Fruit fly (Drosophila melanogaster) whole organism, embryonic: Measurements from ENCODE around the gene Eip75B.

Experiments
- Abd-B ChIP-seq: fragments of 200-800 bp; sonication (Bioruptor generic); optimal IDR thresholded peaks from 2 replicates; lab custom pipeline; 2018; ENCODE audit warnings: missing biosample characterization, mild to moderate bottlenecking, missing genetic modification characterization, moderate library complexity
- Atf6 ChIP-seq: fragments of 200-800 bp; sonication (Bioruptor generic); IDR thresholded peaks from 2 replicates; pipeline ENCODE4 v1.3.6; 2022; ENCODE audit warnings: missing biosample characterization, missing genetic modification characterization
- CG10209 ChIP-seq: fragments of 200-800 bp; sonication (Bioruptor generic); optimal IDR thresholded peaks from 3 replicates; lab custom pipeline; 2017; ENCODE audit warnings: missing biosample characterization, mild to moderate bottlenecking, missing genetic modification characterization, missing genetic modification reagents
- CG11247 ChIP-seq: fragments of 200-800 bp; sonication (Bioruptor generic); IDR thresholded peaks from 2 replicates; pipeline ENCODE4 v1.3.6; 2022; ENCODE audit warnings: missing biosample characterization, missing genetic modification characterization
- CG11723 ChIP-seq: fragments of 200-800 bp; sonication (Bioruptor generic); optimal IDR thresholded peaks from 2 replicates; lab custom pipeline; 2017; ENCODE audit warnings: missing biosample characterization, mild to moderate bottlenecking, missing genetic modification characterization
- CG12155 ChIP-seq: fragments of 200-800 bp; sonication (Bioruptor generic); optimal IDR thresholded peaks from 3 replicates; lab custom pipeline; 2016; ENCODE audit warnings: missing biosample characterization, missing genetic modification characterization
- CG12299 ChIP-seq: fragments of 200-800 bp; sonication (Bioruptor generic); optimal IDR thresholded peaks from 2 replicates; lab custom pipeline; 2018; ENCODE audit warnings: missing biosample characterization, mild to moderate bottlenecking, missing genetic modification characterization
- CG12942 ChIP-seq: fragments of 200-800 bp; sonication (Bioruptor generic); optimal IDR thresholded peaks from 3 replicates; lab custom pipeline; 2016; ENCODE audit warnings: missing biosample characterization, missing genetic modification characterization
- CG1792 ChIP-seq: fragments of 200-800 bp; sonication (Bioruptor generic); optimal IDR thresholded peaks from 2 replicates; lab custom pipeline; 2016; ENCODE audit warnings: missing biosample characterization, missing genetic modification characterization
- CG2875 ChIP-seq: fragments of 200-800 bp; sonication (Bioruptor generic); optimal IDR thresholded peaks from 2 replicates; lab custom pipeline; 2017; ENCODE audit warnings: missing biosample characterization, mild to moderate bottlenecking, missing genetic modification characterization, missing genetic modification reagents
- CG32772 ChIP-seq: fragments of 200-800 bp; sonication (Bioruptor generic); IDR thresholded peaks from 2 replicates; pipeline ENCODE4 v1.3.6; 2022; ENCODE audit warnings: missing biosample characterization, missing genetic modification characterization
- CG6854 ChIP-seq: fragments of 200-800 bp; sonication (Bioruptor generic); optimal IDR thresholded peaks from 3 replicates; lab custom pipeline; 2017; ENCODE audit warnings: missing biosample characterization, mild to moderate bottlenecking, missing genetic modification characterization
- CG8281 ChIP-seq: fragments of 200-800 bp; sonication (Bioruptor generic); optimal IDR thresholded peaks from 2 replicates; lab custom pipeline; 2018; ENCODE audit warnings: missing biosample characterization, mild to moderate bottlenecking, missing genetic modification characterization, moderate library complexity
- CG8478 ChIP-seq: fragments of >200 bp; optimal IDR thresholded peaks from 2 replicates; lab custom pipeline; 2018
- CG9215 ChIP-seq: fragments of 200-800 bp; sonication (Bioruptor generic); IDR thresholded peaks from 2 replicates; pipeline ENCODE4 v1.3.6; 2022; ENCODE audit warnings: missing biosample characterization, missing genetic modification characterization
- CG9727 ChIP-seq: fragments of 200-800 bp; sonication (Bioruptor generic); optimal IDR thresholded peaks from 3 replicates; lab custom pipeline; 2017; ENCODE audit warnings: missing biosample characterization, mild to moderate bottlenecking, missing genetic modification characterization
- Dad ChIP-seq: fragments of 200-800 bp; sonication (Bioruptor generic); optimal IDR thresholded peaks from 3 replicates; lab custom pipeline; 2016; ENCODE audit warnings: missing biosample characterization, missing genetic modification characterization
- Dref ChIP-seq: fragments of 200-800 bp; sonication (Bioruptor generic); IDR thresholded peaks from 2 replicates; pipeline ENCODE4 v1.3.6; 2022; ENCODE audit warnings: missing biosample characterization, missing genetic modification characterization
- Eip74EF ChIP-seq, 2 experiments: fragments of 200-800 bp in 1 of 2; fragments of >200 bp in 1 of 2; sonication (Bioruptor generic) in 1 of 2; optimal IDR thresholded peaks; 2 replicates each; lab custom pipeline; 2017 to 2019; ENCODE audit warnings: missing biosample characterization in 2 of 2, missing genetic modification characterization in 2 of 2, mild to moderate bottlenecking in 1 of 2, moderate library complexity in 1 of 2
- HLH3B ChIP-seq: fragments of 200-800 bp; sonication (Bioruptor generic); IDR thresholded peaks from 2 replicates; pipeline ENCODE4 v1.3.6; 2022; ENCODE audit warnings: missing biosample characterization, missing genetic modification characterization
- Hey ChIP-seq: fragments of 200-800 bp; sonication (Bioruptor generic); optimal IDR thresholded peaks from 3 replicates; lab custom pipeline; 2018; ENCODE audit warnings: missing biosample characterization, mild to moderate bottlenecking, missing genetic modification characterization
- HmgZ ChIP-seq: fragments of 200-800 bp; sonication (Bioruptor generic); optimal IDR thresholded peaks from 2 replicates; lab custom pipeline; 2018; ENCODE audit warnings: missing biosample characterization, mild to moderate bottlenecking, missing genetic modification characterization
- Kr ChIP-seq: fragments of 200-800 bp; sonication (Bioruptor generic); optimal IDR thresholded peaks from 2 replicates; lab custom pipeline; 2017; ENCODE audit warnings: missing biosample characterization, mild to moderate bottlenecking, missing genetic modification characterization
- Oaz ChIP-seq: fragments of 200-800 bp; sonication (Bioruptor generic); IDR thresholded peaks from 2 replicates; pipeline ENCODE4 v1.3.6; 2022; ENCODE audit warnings: missing biosample characterization, missing genetic modification characterization
- Poxn ChIP-seq: fragments of 200-800 bp; sonication (Bioruptor generic); IDR thresholded peaks from 2 replicates; pipeline ENCODE4 v1.3.6; 2022; ENCODE audit warnings: missing biosample characterization, missing genetic modification characterization
- Ssrp ChIP-seq: fragments of 200-800 bp; sonication (Bioruptor generic); optimal IDR thresholded peaks from 2 replicates; lab custom pipeline; 2018; ENCODE audit warnings: missing biosample characterization, mild to moderate bottlenecking, missing genetic modification characterization, moderate library complexity
- Xbp1 ChIP-seq: fragments of 200-800 bp; sonication (Bioruptor generic); optimal IDR thresholded peaks from 3 replicates; lab custom pipeline; 2016; ENCODE audit warnings: missing biosample characterization, mild to moderate bottlenecking, missing genetic modification characterization
- az2 ChIP-seq: fragments of 200-800 bp; sonication (Bioruptor generic); optimal IDR thresholded peaks from 3 replicates; lab custom pipeline; 2016; ENCODE audit warnings: missing biosample characterization, missing genetic modification characterization
- bab2 ChIP-seq: fragments of 200-800 bp; sonication (Bioruptor generic); optimal IDR thresholded peaks from 2 replicates; lab custom pipeline; 2016; ENCODE audit warnings: missing biosample characterization, missing genetic modification characterization
- cato ChIP-seq: fragments of 200-800 bp; sonication (Bioruptor generic); optimal IDR thresholded peaks from 2 replicates; lab custom pipeline; 2016; ENCODE audit warnings: missing biosample characterization, missing genetic modification characterization, borderline replicate concordance
- crc ChIP-seq: fragments of 200-800 bp; sonication (Bioruptor generic); optimal IDR thresholded peaks from 2 replicates; lab custom pipeline; 2016; ENCODE audit warnings: missing biosample characterization, missing genetic modification characterization
- crp ChIP-seq, 2 experiments: fragments of 200-800 bp; sonication (Bioruptor generic); optimal IDR thresholded peaks; 2 replicates in 1 of 2; 3 replicates in 1 of 2; lab custom pipeline; 2017; ENCODE audit warnings: missing biosample characterization in 2 of 2, missing genetic modification characterization in 2 of 2, mild to moderate bottlenecking in 1 of 2, moderate library complexity in 1 of 2
- dati ChIP-seq: fragments of 200-800 bp; sonication (Bioruptor generic); IDR thresholded peaks from 2 replicates; pipeline ENCODE4 v1.3.6; 2022; ENCODE audit warnings: missing biosample characterization, missing genetic modification characterization
- dimm ChIP-seq: fragments of 200-800 bp; sonication (Bioruptor generic); IDR thresholded peaks from 2 replicates; pipeline ENCODE4 v1.3.6; 2022; ENCODE audit warnings: missing biosample characterization, missing genetic modification characterization
- esg ChIP-seq: fragments of 200-800 bp; sonication (Bioruptor generic); conservative IDR thresholded peaks from 2 replicates; pipeline ENCODE4 v1.3.6; 2022; ENCODE audit warnings: missing biosample characterization, missing genetic modification characterization
- eyg ChIP-seq: fragments of 200-800 bp; sonication (Bioruptor generic); optimal IDR thresholded peaks from 3 replicates; lab custom pipeline; 2016; ENCODE audit warnings: missing biosample characterization, missing genetic modification characterization
- gt ChIP-seq: fragments of 200-800 bp; sonication (Bioruptor generic); IDR thresholded peaks from 2 replicates; pipeline ENCODE4 v1.3.6; 2022; ENCODE audit warnings: missing biosample characterization, missing genetic modification characterization
- hb ChIP-seq: fragments of 200-800 bp; sonication (Bioruptor generic); IDR thresholded peaks from 3 replicates; pipeline ENCODE4 v1.3.6; 2022; ENCODE audit warnings: missing biosample characterization, missing genetic modification characterization; ENCODE audit not compliant: partially characterized antibody
- jing ChIP-seq: fragments of 200-800 bp; sonication (Bioruptor generic); optimal IDR thresholded peaks from 2 replicates; lab custom pipeline; 2018; ENCODE audit warnings: missing biosample characterization, mild to moderate bottlenecking, missing genetic modification characterization
- nerfin-1 ChIP-seq: fragments of 200-800 bp; sonication (Bioruptor generic); optimal IDR thresholded peaks from 3 replicates; lab custom pipeline; 2019; ENCODE audit warnings: missing biosample characterization, mild to moderate bottlenecking, missing genetic modification characterization, moderate library complexity
- nmo ChIP-seq: fragments of 200-800 bp; sonication (Bioruptor generic); optimal IDR thresholded peaks from 2 replicates; lab custom pipeline; 2018; ENCODE audit warnings: missing biosample characterization, mild to moderate bottlenecking, missing genetic modification characterization, moderate library complexity
- onecut ChIP-seq: fragments of 200-800 bp; sonication (Bioruptor generic); IDR thresholded peaks from 2 replicates; pipeline ENCODE4 v1.3.6; 2022; ENCODE audit warnings: missing biosample characterization, missing genetic modification characterization
- pnt ChIP-seq: fragments of 200-800 bp; sonication (Bioruptor generic); optimal IDR thresholded peaks from 3 replicates; lab custom pipeline; 2016; ENCODE audit warnings: missing biosample characterization, missing genetic modification characterization
- so ChIP-seq: fragments of 200-800 bp; sonication (Bioruptor generic); IDR thresholded peaks from 3 replicates; pipeline ENCODE4 v1.3.6; 2022; ENCODE audit warnings: missing biosample characterization, missing genetic modification characterization
- sqz ChIP-seq: fragments of 200-800 bp; sonication (Bioruptor generic); optimal IDR thresholded peaks from 3 replicates; lab custom pipeline; 2018; ENCODE audit warnings: missing biosample characterization, mild to moderate bottlenecking, missing genetic modification characterization
- sug ChIP-seq: fragments of 200-800 bp; optimal IDR thresholded peaks from 2 replicates; lab custom pipeline; 2019; ENCODE audit warnings: missing biosample characterization, mild to moderate bottlenecking, missing genetic modification characterization, moderate library complexity
- twi ChIP-seq: fragments of 200-800 bp; optimal IDR thresholded peaks from 2 replicates; lab custom pipeline; 2019; ENCODE audit warnings: missing biosample characterization, mild to moderate bottlenecking, missing genetic modification characterization, moderate library complexity
- yki ChIP-seq: fragments of >200 bp; optimal IDR thresholded peaks from 3 replicates; lab custom pipeline; 2018
- zen2 ChIP-seq: fragments of 200-800 bp; sonication (Bioruptor generic); IDR thresholded peaks from 3 replicates; pipeline ENCODE4 v1.3.6; 2022; ENCODE audit warnings: missing biosample characterization, missing genetic modification characterization; ENCODE audit not compliant: partially characterized antibody

The Eip75B gene

DNA sequence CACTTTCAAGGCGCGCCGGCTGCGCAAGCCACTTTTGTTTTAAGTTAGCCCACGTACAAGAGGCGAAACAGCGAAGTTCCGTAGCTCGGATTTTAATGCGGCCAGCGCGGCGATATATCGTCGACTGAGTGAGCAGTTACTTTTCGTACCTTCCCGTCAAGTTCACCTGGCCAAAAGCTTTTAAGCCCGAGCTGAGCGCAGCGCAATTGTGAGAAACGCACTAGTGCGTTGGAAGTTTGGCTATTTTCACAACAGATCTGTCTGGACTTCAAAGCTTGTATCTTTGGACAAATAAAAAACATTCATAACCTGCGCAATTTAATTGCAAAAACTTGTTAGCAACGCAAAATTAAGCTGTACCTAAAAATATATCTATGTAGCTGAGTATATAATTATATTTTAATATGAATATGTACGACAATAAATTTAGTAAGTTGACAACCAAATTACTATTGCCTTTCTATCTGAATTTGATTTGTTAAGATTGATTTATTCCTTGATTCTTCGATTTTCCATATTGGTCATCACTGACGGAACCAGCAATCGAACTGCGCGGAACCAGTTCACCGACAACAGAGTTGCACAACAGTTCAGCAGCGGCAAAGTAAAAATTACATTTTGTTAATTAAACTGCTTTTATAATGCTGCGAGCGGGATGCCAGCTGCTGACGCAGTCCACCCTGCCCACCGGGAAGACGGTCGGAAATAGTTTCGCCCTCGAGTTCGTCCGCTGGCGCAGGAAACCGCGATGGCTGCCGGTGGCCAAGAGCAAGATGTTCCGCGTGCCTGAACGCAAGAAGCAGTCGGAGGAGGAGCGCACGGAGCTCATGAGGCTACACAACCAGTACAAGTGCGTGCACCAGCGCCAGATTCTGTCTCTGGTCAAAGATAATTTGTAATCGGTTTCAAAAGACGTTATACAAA is 41.8 kb upstream of the Eip75B start, which contains the start of the genes CG13698 and mRpS26 (continued):
- TF ChIP-seq CG6854 (no peak), CG12155 (GFP tag; lab: Kevin White, UChicago) (peak; percentile 61), dimm (no peak), bab2 (GFP tag; lab: Kevin White, UChicago) (peak; percentile 36), CG11723 (peak; percentile 64), zen2 (GFP tag; lab: Robert Waterston, UW) (peak; percentile 30; the same call in 1 of the 3 replicates), crc (GFP tag; lab: Kevin White, UChicago) (no peak), yki (lab: Kevin White, UChicago) (no peak), Abd-B (GFP tag; lab: Kevin White, UChicago) (peak; percentile 68), gt (GFP tag; lab: Robert Waterston, UW) (no peak), CG8478 (lab: Kevin White, UChicago) (no peak), pnt (GFP tag; lab: Kevin White, UChicago) (no peak), dati (GFP tag; lab: Robert Waterston, UW) (no peak), CG2875 (GFP tag; lab: Kevin White, UChicago) (peak; percentile 15), jing (GFP tag; lab: Kevin White, UChicago) (peak; percentile 21), onecut (GFP tag; lab: Robert Waterston, UW) (peak; percentile 43; the same call in 1 of the 2 replicates), cato (GFP tag; lab: Kevin White, UChicago) (no peak), HmgZ (tag; lab: Kevin White, UChicago) (peak; percentile 60), crp (GFP tag; optimal IDR thresholded peaks at IDR 0.05; lab: Kevin White, UChicago) (peak in 1 of 2 experiments; percentile 30), Kr (GFP tag; lab: Kevin White, UChicago) (no peak), Eip74EF (GFP tag; optimal IDR thresholded peaks at IDR 0.05; lab: Kevin White, UChicago) (no peak), hb (no peak), Poxn (GFP tag; lab: Robert Waterston, UW) (no peak), CG12942 (GFP tag; lab: Kevin White, UChicago) (peak; percentile 65), CG11247 (0 out of 2 replicates have a peak, but pooled peaks have one; percentile 57), HLH3B (0 out of 2 replicates have a peak, but pooled peaks have one; percentile 36), Hey (tag; lab: Kevin White, UChicago) (no peak), sqz (GFP tag; lab: Kevin White, UChicago) (no peak), CG10209 (GFP tag; lab: Kevin White, UChicago) (peak; percentile 68), Dref (no peak), Dad (GFP tag; lab: Kevin White, UChicago) (no peak), CG12299 (tag; lab: Kevin White, UChicago) (peak; percentile 60), CG9215 (GFP tag; lab: Robert Waterston, UW) (peak; percentile 4; the same call in 1 of the 2 replicates), CG32772 (GFP tag; lab: Robert Waterston, UW) (peak; percentile 42; the same call in 1 of the 2 replicates), Oaz (GFP tag; lab: Robert Waterston, UW) (no peak), Xbp1 (peak; percentile 80), nmo (peak; percentile 82), esg (peak; percentile 42), CG1792 (GFP tag; lab: Kevin White, UChicago) (no peak), Atf6 (peak; percentile 66), twi (tag; lab: Kevin White, UChicago) (peak; percentile 56), eyg (GFP tag; lab: Kevin White, UChicago) (no peak), az2 (peak; percentile 69), CG8281 (peak; percentile 45), CG9727 (GFP tag; lab: Kevin White, UChicago) (peak; percentile 68), so (no peak), sug (peak; percentile 83), nerfin-1 (tag; lab: Kevin White, UChicago) (peak; percentile 47), Ssrp (tag; lab: Kevin White, UChicago) (peak; percentile 72)
